Worm (Caenorhabditis elegans): ENCODE data around the gene mcd-1.

DNA sequence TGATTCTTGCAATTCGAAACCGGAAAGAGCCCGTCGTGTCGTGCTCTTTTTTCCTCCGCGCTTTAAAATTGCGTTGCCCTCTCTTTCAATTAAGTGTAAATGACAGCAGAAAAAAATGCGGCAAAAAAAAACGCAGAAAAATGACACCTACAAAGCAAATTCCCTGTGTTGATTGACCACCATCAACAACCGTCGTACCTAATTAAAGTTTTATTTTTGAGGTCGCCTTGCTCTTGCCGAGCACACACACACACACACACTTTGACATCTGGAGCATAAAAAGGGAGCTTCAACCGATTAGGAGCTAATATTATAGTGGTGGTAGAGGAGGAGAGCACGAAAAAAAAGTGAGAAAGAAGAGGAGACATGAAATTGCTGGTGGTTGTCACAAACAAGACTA lies 47.6 kb downstream of the mcd-1 start:
- TF ChIP-seq pha-4 (tag; optimal IDR thresholded peaks at IDR 0.05), result no peak
- TF ChIP-seq T23F11.4 (GFP tag; optimal IDR thresholded peaks at IDR 0.05), result no peak
- TF ChIP-seq ceh-9 (tag; optimal IDR thresholded peaks at IDR 0.05), result no peak
- TF ChIP-seq ama-1 (optimal IDR thresholded peaks at IDR 0.05), result no peak
- no peak for TF ChIP-seq pha-2 (tag; optimal IDR thresholded peaks at IDR 0.05)
- no peak for TF ChIP-seq elt-2 (tag; optimal IDR thresholded peaks at IDR 0.05)
- TF ChIP-seq pax-1 (tag; optimal IDR thresholded peaks at IDR 0.05), result no peak

Data from whole organism, late embryonic.